Fruit fly (Drosophila melanogaster): ENCODE measurements around the gene CG7203.

DNA sequence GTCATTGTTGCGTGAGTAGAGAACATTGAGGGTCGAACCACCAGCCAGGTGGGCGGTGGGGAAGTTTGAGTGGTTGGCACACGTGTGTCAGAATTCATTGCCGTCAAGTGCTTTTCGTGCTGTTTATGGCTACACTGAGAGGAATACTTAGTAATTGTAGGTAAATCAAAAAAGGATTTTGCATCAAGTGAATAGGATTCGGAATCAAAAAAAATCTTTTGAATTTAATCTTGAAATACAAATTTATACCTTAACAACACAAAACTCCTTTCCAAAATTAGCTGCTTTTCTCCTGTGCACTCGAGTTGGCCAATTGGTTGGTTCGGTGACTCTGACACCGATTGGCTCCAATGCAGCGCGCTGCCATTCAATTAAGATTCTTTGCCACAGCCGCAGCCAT, 1.6 kb upstream of the CG7203 start:
- TF ChIP-seq CG32006 (GFP tag; optimal IDR thresholded peaks at IDR 0.05), result peak; percentile 45
- no peak for TF ChIP-seq CG6854 (GFP tag; optimal IDR thresholded peaks at IDR 0.05)
- TF ChIP-seq Hr4 (GFP tag; optimal IDR thresholded peaks at IDR 0.05), result peak; percentile 47
- no peak for TF ChIP-seq Sox102F (GFP tag; optimal IDR thresholded peaks at IDR 0.05)

Measured in whole organism, prepupa.